Worm (Caenorhabditis elegans): Measurements from ENCODE around the gene lgc-23.

Gene lgc-23

DNA sequence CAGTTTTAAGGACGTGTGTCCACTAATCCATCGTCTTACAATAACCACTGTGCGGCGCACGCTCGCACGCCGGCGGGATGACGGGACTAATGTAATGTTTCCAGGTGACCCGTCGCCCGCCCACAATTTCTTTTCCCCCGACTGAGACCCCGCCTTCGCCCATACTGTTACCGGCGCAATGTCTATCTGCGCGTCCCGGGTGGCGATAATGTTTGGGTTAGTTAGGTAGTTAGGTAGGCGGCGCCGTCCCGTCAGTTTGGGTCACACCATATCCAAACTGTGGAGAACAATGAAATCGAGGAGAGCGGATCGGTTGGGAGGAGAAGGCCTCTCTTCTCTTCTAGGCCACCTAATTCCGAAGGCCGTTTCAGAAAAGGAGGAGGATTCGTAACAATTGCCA, 21.3 kb downstream of the lgc-23 start:
- no peak for TF ChIP-seq nhr-19 (GFP tag; conservative IDR thresholded peaks at IDR 0.05)
- no peak for TF ChIP-seq hlh-4 (tag; optimal IDR thresholded peaks at IDR 0.05)
- no peak for TF ChIP-seq ets-5 (GFP tag; IDR thresholded peaks at IDR 0.05)
- no peak for TF ChIP-seq hpl-2 (GFP tag; optimal IDR thresholded peaks at IDR 0.05)
- no peak for TF ChIP-seq pag-3 (tag; optimal IDR thresholded peaks at IDR 0.05; ENCODE audit: borderline replicate concordance, insufficient read depth)
- no peak for TF ChIP-seq aha-1 (tag; optimal IDR thresholded peaks at IDR 0.05)
- TF ChIP-seq pax-3 (tag; optimal IDR thresholded peaks at IDR 0.05): no peak
- no peak for TF ChIP-seq blmp-1 (tag; optimal IDR thresholded peaks at IDR 0.05)
- TF ChIP-seq nhr-71 (tag; optimal IDR thresholded peaks at IDR 0.05): no peak
- TF ChIP-seq egl-13 (tag; optimal IDR thresholded peaks at IDR 0.05): no peak
- no peak for TF ChIP-seq nhr-84 (tag; optimal IDR thresholded peaks at IDR 0.05)
- no peak for TF ChIP-seq sup-37 (GFP tag; optimal IDR thresholded peaks at IDR 0.05)
- no peak for TF ChIP-seq lin-14 (GFP tag; optimal IDR thresholded peaks at IDR 0.05)
- peak in 1 of 2 experiments; percentile 5 for TF ChIP-seq ztf-11 (tag; optimal IDR thresholded peaks at IDR 0.05)
- peak; percentile 14 for TF ChIP-seq dsc-1 (tag; optimal IDR thresholded peaks at IDR 0.05)
- TF ChIP-seq ztf-4 (tag; optimal IDR thresholded peaks at IDR 0.05): no peak
- TF ChIP-seq ces-1 (GFP tag; optimal IDR thresholded peaks at IDR 0.05): no peak

- TF ChIP-seq Y116A8C.19 (tag; optimal IDR thresholded peaks at IDR 0.05; ENCODE audit: borderline replicate concordance) (no peak), snpc-4 (tag; optimal IDR thresholded peaks at IDR 0.05) (no peak), ztf-11 (tag; optimal IDR thresholded peaks at IDR 0.05) (peak in 1 of 2 experiments; percentile 46)
Measured at ce11 chrX:12092621-12093020, 27.6 kb downstream of the lgc-23 start.

ce11 chrX:12093043-12093442, 28.0 kb downstream of the lgc-23 start, which contains the start of gene W03G11.4:
W03G11.4 (minus strand) TSS chrX:12093143.
- TF ChIP-seq dpl-1 (GFP tag; optimal IDR thresholded peaks at IDR 0.05) (no peak), nhr-85 (tag) (peak; percentile 22)

ce11 chrX:12093992-12094391, 29.0 kb downstream of the lgc-23 start:
- TF ChIP-seq ceh-82 (tag; optimal IDR thresholded peaks at IDR 0.05) (no peak), dsc-1 (tag; optimal IDR thresholded peaks at IDR 0.05) (no peak)

DNA sequence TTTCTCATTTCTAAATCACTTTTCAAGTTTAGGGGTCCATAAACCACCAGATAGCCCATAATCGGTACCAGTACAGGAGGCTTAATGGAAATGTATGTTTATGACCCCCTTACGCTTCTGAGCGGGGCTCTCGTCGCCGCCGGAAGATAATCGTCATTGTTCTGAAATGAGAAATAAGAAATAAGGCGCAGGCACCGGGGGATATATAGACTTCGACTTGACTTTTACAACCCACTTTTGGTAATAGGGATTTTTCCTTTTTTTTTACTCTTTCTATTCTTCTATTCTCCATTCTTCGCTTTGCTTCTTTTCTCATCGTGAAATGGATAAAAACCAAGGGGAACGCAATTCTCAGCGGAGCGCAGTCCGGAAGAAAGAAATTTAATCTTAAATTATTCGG, 30.2 kb downstream of the lgc-23 start:
- TF ChIP-seq efl-1 (optimal IDR thresholded peaks at IDR 0.05) (no peak), efl-1 (GFP tag; optimal IDR thresholded peaks at IDR 0.05 in 1 of 2) (peak in 1 of 2 experiments; percentile 58), dsc-1 (tag; optimal IDR thresholded peaks at IDR 0.05) (no peak), isw-1 (GFP tag; IDR thresholded peaks at IDR 0.05) (no peak)

DNA sequence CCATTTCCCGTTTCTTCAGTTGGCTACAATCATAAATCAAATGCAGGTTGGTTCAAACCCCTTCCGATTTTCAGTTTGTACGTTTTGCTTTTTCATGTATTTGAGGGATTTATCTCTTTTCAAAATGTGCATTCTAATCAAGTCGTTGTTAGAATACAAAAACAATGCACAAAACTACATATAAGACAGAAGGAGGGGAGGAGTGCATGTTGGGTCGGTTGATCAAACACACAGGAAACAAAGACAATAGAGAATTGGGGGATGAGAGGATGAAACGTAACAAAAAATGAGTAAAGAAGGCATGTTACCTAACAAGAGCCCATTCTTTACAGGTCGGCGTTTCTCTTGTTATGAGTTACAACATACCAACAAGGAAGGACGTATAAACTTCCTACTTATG, 33.0 kb downstream of the lgc-23 start:
- TF ChIP-seq lin-39 (tag; optimal IDR thresholded peaks at IDR 0.05) (no peak), dsc-1 (tag; optimal IDR thresholded peaks at IDR 0.05) (no peak), unc-62 (GFP tag; optimal IDR thresholded peaks at IDR 0.05) (no peak), sup-37 (GFP tag; optimal IDR thresholded peaks at IDR 0.05) (no peak), xbp-1 (tag; optimal IDR thresholded peaks at IDR 0.05) (no peak), pag-3 (tag; optimal IDR thresholded peaks at IDR 0.05; ENCODE audit: borderline replicate concordance, insufficient read depth) (no peak), aha-1 (tag; optimal IDR thresholded peaks at IDR 0.05) (no peak), ceh-82 (tag; optimal IDR thresholded peaks at IDR 0.05) (no peak), nhr-90 (tag; optimal IDR thresholded peaks at IDR 0.05; ENCODE audit: poor library complexity) (no peak), dpl-1 (GFP tag; optimal IDR thresholded peaks at IDR 0.05) (no peak), fkh-8 (tag; optimal IDR thresholded peaks at IDR 0.05) (no peak), jun-1 (tag; optimal IDR thresholded peaks at IDR 0.05) (no peak), nhr-77 (tag; optimal IDR thresholded peaks at IDR 0.05) (no peak), pqm-1 (tag; optimal IDR thresholded peaks at IDR 0.05) (no peak), C04F5.9 (tag; optimal IDR thresholded peaks at IDR 0.05) (no peak), C16A3.4 (tag; optimal IDR thresholded peaks at IDR 0.05) (no peak), unc-86 (tag; optimal IDR thresholded peaks at IDR 0.05) (no peak), ama-1 (optimal IDR thresholded peaks at IDR 0.05) (no peak), tlp-1 (tag; optimal IDR thresholded peaks at IDR 0.05) (no peak)

Measured in whole organism, L1 larva.